Worm (Caenorhabditis elegans): ENCODE results near the gene trxr-1.

The trxr-1 gene

ce11 chrIV:6997918-6998317 is 13.8 kb upstream of the trxr-1 start:
- no peak for TF ChIP-seq unc-62 (GFP tag; optimal IDR thresholded peaks at IDR 0.05)

ce11 chrIV:6999206-6999605 is 12.5 kb upstream of the trxr-1 start, which contains the start of gene C25A8.5:
Gene C25A8.5 (plus strand): TSS chrIV:6999506.
- no peak for TF ChIP-seq nhr-12 (tag; optimal IDR thresholded peaks at IDR 0.05)

- TF ChIP-seq mdl-1 (tag; optimal IDR thresholded peaks at IDR 0.05) (no peak), ceh-28 (tag; optimal IDR thresholded peaks at IDR 0.05) (no peak), lin-39 (tag; optimal IDR thresholded peaks at IDR 0.05) (no peak), sea-2 (GFP tag; optimal IDR thresholded peaks at IDR 0.05) (no peak), lsy-12 (tag; optimal IDR thresholded peaks at IDR 0.05) (no peak), nhr-76 (tag; optimal IDR thresholded peaks at IDR 0.05) (no peak), nhr-43 (tag; optimal IDR thresholded peaks at IDR 0.05; ENCODE audit: poor library complexity, severe bottlenecking) (no peak), ama-1 (optimal IDR thresholded peaks at IDR 0.05) (no peak), ceh-82 (tag; optimal IDR thresholded peaks at IDR 0.05) (no peak), unc-39 (tag; optimal IDR thresholded peaks at IDR 0.05) (no peak), nhr-77 (tag; optimal IDR thresholded peaks at IDR 0.05) (no peak), ceh-16 (tag; optimal IDR thresholded peaks at IDR 0.05) (no peak), nhr-67 (tag; optimal IDR thresholded peaks at IDR 0.05) (no peak), pha-4 (tag; optimal IDR thresholded peaks at IDR 0.05) (no peak), elt-3 (tag; optimal IDR thresholded peaks at IDR 0.05) (no peak), nhr-23 (tag; optimal IDR thresholded peaks at IDR 0.05) (no peak), nhr-12 (tag; optimal IDR thresholded peaks at IDR 0.05) (no peak), ceh-9 (tag; optimal IDR thresholded peaks at IDR 0.05) (no peak), fos-1 (tag; optimal IDR thresholded peaks at IDR 0.05) (no peak), ZK546.5 (tag; optimal IDR thresholded peaks at IDR 0.05) (no peak)
Measured at ce11 chrIV:7003323-7003722, 8.4 kb upstream of the trxr-1 start, which contains the start of gene cht-3. Gene cht-3 (plus strand): TSS chrIV:7003623.

ce11 chrIV:7009531-7009930 is 2.2 kb upstream of the trxr-1 start, which contains the start of gene C25A8.2:
Gene C25A8.2 (plus strand): TSS chrIV:7009831.
- TF ChIP-seq elt-1 (tag; optimal IDR thresholded peaks at IDR 0.05) (no peak), elt-2 (tag; optimal IDR thresholded peaks at IDR 0.05) (no peak), daf-12 (tag; optimal IDR thresholded peaks at IDR 0.05) (no peak), nhr-237 (tag; optimal IDR thresholded peaks at IDR 0.05) (no peak), nhr-67 (tag; optimal IDR thresholded peaks at IDR 0.05) (no peak), ZK546.5 (tag; optimal IDR thresholded peaks at IDR 0.05) (no peak), snpc-4 (tag; optimal IDR thresholded peaks at IDR 0.05) (no peak), nfya-1 (tag; optimal IDR thresholded peaks at IDR 0.05; ENCODE audit: insufficient read depth) (no peak), ceh-82 (tag; optimal IDR thresholded peaks at IDR 0.05) (no peak), R02D3.7 (tag; optimal IDR thresholded peaks at IDR 0.05) (no peak), unc-62 (GFP tag; optimal IDR thresholded peaks at IDR 0.05) (no peak), egl-27 (tag; optimal IDR thresholded peaks at IDR 0.05) (no peak), lin-39 (tag; optimal IDR thresholded peaks at IDR 0.05) (no peak), pha-4 (tag; optimal IDR thresholded peaks at IDR 0.05) (no peak), nhr-12 (tag; optimal IDR thresholded peaks at IDR 0.05) (no peak), nhr-23 (tag; optimal IDR thresholded peaks at IDR 0.05) (no peak), ceh-28 (tag; optimal IDR thresholded peaks at IDR 0.05) (no peak), nhr-25 (tag; optimal IDR thresholded peaks at IDR 0.05) (no peak), pqm-1 (tag; optimal IDR thresholded peaks at IDR 0.05) (no peak)

- TF ChIP-seq egl-27 (tag; optimal IDR thresholded peaks at IDR 0.05) = no peak
- TF ChIP-seq daf-12 (tag; optimal IDR thresholded peaks at IDR 0.05) = no peak
- TF ChIP-seq lsy-12 (tag; optimal IDR thresholded peaks at IDR 0.05) = no peak
- TF ChIP-seq lin-15B (tag; optimal IDR thresholded peaks at IDR 0.05) = no peak
- TF ChIP-seq ceh-28 (tag; optimal IDR thresholded peaks at IDR 0.05) = no peak
- no peak for TF ChIP-seq zag-1 (tag; optimal IDR thresholded peaks at IDR 0.05)
- no peak for TF ChIP-seq aly-2 (tag; optimal IDR thresholded peaks at IDR 0.05)
- no peak for TF ChIP-seq elt-3 (tag; optimal IDR thresholded peaks at IDR 0.05)
- TF ChIP-seq nhr-43 (tag; optimal IDR thresholded peaks at IDR 0.05; ENCODE audit: poor library complexity, severe bottlenecking) = no peak
Measured at ce11 chrIV:7010195-7010594, 1.6 kb upstream of the trxr-1 start.

Measured in whole organism, L3 larva.